Fruit fly (Drosophila melanogaster) whole organism, embryonic: Measurements from ENCODE around the gene Mybbp1A.

Source experiments
- Asciz ChIP-seq: fragments of 200-800 bp; sonication (Bioruptor generic); optimal IDR thresholded peaks from 2 replicates; lab custom pipeline; 2017; ENCODE audit warnings: missing biosample characterization, mild to moderate bottlenecking, missing genetic modification characterization, missing genetic modification reagents
- CG10209 ChIP-seq: fragments of 200-800 bp; sonication (Bioruptor generic); optimal IDR thresholded peaks from 3 replicates; lab custom pipeline; 2017; ENCODE audit warnings: missing biosample characterization, mild to moderate bottlenecking, missing genetic modification characterization, missing genetic modification reagents
- CG11695 ChIP-seq: fragments of 200-800 bp; sonication (Bioruptor generic); IDR thresholded peaks from 3 replicates; pipeline ENCODE4 v1.3.6; 2022; ENCODE audit warnings: missing biosample characterization, missing genetic modification characterization
- CG12104 ChIP-seq: fragments of 200-800 bp; sonication (Bioruptor generic); optimal IDR thresholded peaks from 3 replicates; lab custom pipeline; 2016; ENCODE audit warnings: missing biosample characterization, missing genetic modification characterization
- CG12299 ChIP-seq: fragments of 200-800 bp; sonication (Bioruptor generic); optimal IDR thresholded peaks from 2 replicates; lab custom pipeline; 2018; ENCODE audit warnings: missing biosample characterization, mild to moderate bottlenecking, missing genetic modification characterization
- CG1233 ChIP-seq: fragments of 200-800 bp; sonication (Bioruptor generic); optimal IDR thresholded peaks from 4 replicates; lab custom pipeline; 2018; ENCODE audit warnings: missing biosample characterization, mild to moderate bottlenecking, missing genetic modification characterization
- CG12391 ChIP-seq: fragments of 200-800 bp; sonication (Bioruptor generic); optimal IDR thresholded peaks from 3 replicates; lab custom pipeline; 2018; ENCODE audit warnings: missing biosample characterization, mild to moderate bottlenecking, missing genetic modification characterization, moderate library complexity
- CG13624 ChIP-seq: fragments of 200-800 bp; sonication (Bioruptor generic); optimal IDR thresholded peaks from 2 replicates; lab custom pipeline; 2016; ENCODE audit warnings: missing biosample characterization, missing genetic modification characterization
- CG15073 ChIP-seq: fragments of 200-800 bp; sonication (Bioruptor generic); optimal IDR thresholded peaks from 2 replicates; lab custom pipeline; 2016; ENCODE audit warnings: missing biosample characterization, missing genetic modification characterization
- CG1647 ChIP-seq: fragments of 200-800 bp; sonication (Bioruptor generic); optimal IDR thresholded peaks from 3 replicates; lab custom pipeline; 2016; ENCODE audit warnings: missing biosample characterization, missing genetic modification characterization
- CG16863 ChIP-seq: fragments of 200-800 bp; sonication (Bioruptor generic); optimal IDR thresholded peaks from 3 replicates; lab custom pipeline; 2016; ENCODE audit warnings: missing biosample characterization, missing genetic modification characterization
- CG17186 ChIP-seq: fragments of 200-800 bp; sonication (Bioruptor generic); optimal IDR thresholded peaks from 3 replicates; lab custom pipeline; 2017; ENCODE audit warnings: missing biosample characterization, missing genetic modification reagents, missing genetic modification characterization
- CG1832 ChIP-seq: fragments of 200-800 bp; sonication (Bioruptor generic); optimal IDR thresholded peaks from 2 replicates; lab custom pipeline; 2017; ENCODE audit warnings: missing biosample characterization, mild to moderate bottlenecking, missing genetic modification characterization, inconsistent platforms
- CG2199 ChIP-seq: fragments of 200-800 bp; sonication (Bioruptor generic); IDR thresholded peaks from 3 replicates; pipeline ENCODE4 v1.3.6; 2022; ENCODE audit warnings: missing biosample characterization, missing genetic modification characterization
- CG3065 ChIP-seq: fragments of 200-800 bp; sonication (Bioruptor generic); optimal IDR thresholded peaks from 2 replicates; lab custom pipeline; 2016; ENCODE audit warnings: missing biosample characterization, missing genetic modification characterization
- CG32767 ChIP-seq: fragments of 200-800 bp; sonication (Bioruptor generic); IDR thresholded peaks from 2 replicates; pipeline ENCODE4 v1.3.6; 2022; ENCODE audit warnings: missing biosample characterization, missing genetic modification characterization
- CG3407 ChIP-seq: fragments of 200-800 bp; sonication (Bioruptor generic); optimal IDR thresholded peaks from 2 replicates; lab custom pipeline; 2018; ENCODE audit warnings: missing biosample characterization, mild to moderate bottlenecking, missing genetic modification characterization
- CG34422 ChIP-seq: fragments of 200-800 bp; sonication (Bioruptor generic); IDR thresholded peaks from 3 replicates; pipeline ENCODE4 v1.3.6; 2022; ENCODE audit warnings: missing biosample characterization, missing genetic modification characterization
- CG42726 ChIP-seq: fragments of 200-800 bp; sonication (Bioruptor generic); IDR thresholded peaks from 2 replicates; pipeline ENCODE4 v1.3.6; 2022; ENCODE audit warnings: missing biosample characterization, missing genetic modification characterization; ENCODE audit not compliant: partially characterized antibody
- CG8089 ChIP-seq: fragments of 200-800 bp; sonication (Bioruptor generic); optimal IDR thresholded peaks from 3 replicates; lab custom pipeline; 2016; ENCODE audit warnings: missing biosample characterization, missing genetic modification characterization
- CG8281 ChIP-seq: fragments of 200-800 bp; sonication (Bioruptor generic); optimal IDR thresholded peaks from 2 replicates; lab custom pipeline; 2018; ENCODE audit warnings: missing biosample characterization, mild to moderate bottlenecking, missing genetic modification characterization, moderate library complexity
- CG8765 ChIP-seq: fragments of 200-800 bp; sonication (Bioruptor generic); IDR thresholded peaks from 2 replicates; pipeline ENCODE4 v1.3.6; 2022; ENCODE audit warnings: missing biosample characterization, missing genetic modification characterization
- CG9727 ChIP-seq: fragments of 200-800 bp; sonication (Bioruptor generic); optimal IDR thresholded peaks from 3 replicates; lab custom pipeline; 2017; ENCODE audit warnings: missing biosample characterization, mild to moderate bottlenecking, missing genetic modification characterization
- CG9932 ChIP-seq: fragments of 200-800 bp; sonication (Bioruptor generic); IDR thresholded peaks from 2 replicates; pipeline ENCODE4 v1.3.6; 2022; ENCODE audit warnings: missing biosample characterization, missing genetic modification characterization
- D ChIP-seq, 2 experiments: fragments of 200-800 bp in 1 of 2; fragments of >200 bp in 1 of 2; sonication (Bioruptor generic) in 1 of 2; optimal IDR thresholded peaks; 2 replicates in 1 of 2; 3 replicates in 1 of 2; lab custom pipeline; 2017; ENCODE audit warnings: mild to moderate bottlenecking in 1 of 2, missing biosample characterization in 1 of 2, missing genetic modification characterization in 1 of 2, missing genetic modification reagents in 1 of 2
- Dll ChIP-seq: fragments of 200-800 bp; sonication (Bioruptor generic); IDR thresholded peaks from 4 replicates; pipeline ENCODE4 v1.3.6; 2022; ENCODE audit warnings: missing biosample characterization, missing genetic modification characterization; ENCODE audit not compliant: partially characterized antibody
- Ets65A ChIP-seq: fragments of 200-800 bp; sonication (Bioruptor generic); peaks from one replicate; lab custom pipeline; 2016; ENCODE audit warnings: missing biosample characterization, missing genetic modification characterization
- Hmr ChIP-seq: fragments of 200-800 bp; sonication (Bioruptor generic); optimal IDR thresholded peaks from 3 replicates; lab custom pipeline; 2017; ENCODE audit warnings: mild to moderate bottlenecking, missing biosample characterization, missing genetic modification reagents, missing genetic modification characterization
- Hr78 ChIP-seq, 2 experiments: fragments of 200-800 bp in 1 of 2; fragments of >200 bp in 1 of 2; sonication (Bioruptor generic) in 1 of 2; optimal IDR thresholded peaks; 2 replicates each; lab custom pipeline; 2017 to 2019; ENCODE audit warnings: missing biosample characterization in 2 of 2, missing genetic modification characterization in 2 of 2, mild to moderate bottlenecking in 1 of 2, moderate library complexity in 1 of 2
- Myb ChIP-seq: fragments of 200-800 bp; sonication (Bioruptor generic); optimal IDR thresholded peaks from 2 replicates; lab custom pipeline; 2016; ENCODE audit warnings: missing biosample characterization, missing genetic modification characterization
- Nf-YA ChIP-seq: fragments of 200-800 bp; sonication (Bioruptor generic); IDR thresholded peaks from 2 replicates; pipeline ENCODE4 v1.3.6; 2022; ENCODE audit warnings: missing biosample characterization, missing genetic modification characterization
- NfI ChIP-seq: fragments of 200-800 bp; sonication (Bioruptor generic); optimal IDR thresholded peaks from 3 replicates; lab custom pipeline; 2018; ENCODE audit warnings: missing biosample characterization, mild to moderate bottlenecking, missing genetic modification characterization, moderate library complexity
- Side ChIP-seq: fragments of 200-800 bp; sonication (Bioruptor generic); optimal IDR thresholded peaks from 2 replicates; lab custom pipeline; 2016; ENCODE audit warnings: missing biosample characterization, missing genetic modification characterization
- ac ChIP-seq: fragments of 200-800 bp; sonication (Bioruptor generic); optimal IDR thresholded peaks from 3 replicates; lab custom pipeline; 2017; ENCODE audit warnings: missing biosample characterization, mild to moderate bottlenecking, missing genetic modification characterization
- bowl ChIP-seq: fragments of 200-800 bp; sonication (Bioruptor generic); IDR thresholded peaks from 2 replicates; pipeline ENCODE4 v1.3.6; 2022; ENCODE audit warnings: missing biosample characterization, missing genetic modification characterization
- croc ChIP-seq: fragments of 200-800 bp; sonication (Bioruptor generic); conservative IDR thresholded peaks from 3 replicates; pipeline ENCODE4 v1.3.6; 2022; ENCODE audit warnings: missing biosample characterization, missing genetic modification characterization
- dm ChIP-seq: fragments of 200-800 bp; sonication (Bioruptor generic); optimal IDR thresholded peaks from 3 replicates; lab custom pipeline; 2016; ENCODE audit warnings: missing biosample characterization, missing genetic modification characterization
- ewg ChIP-seq: fragments of 200-800 bp; sonication (Bioruptor generic); optimal IDR thresholded peaks from 3 replicates; lab custom pipeline; 2017; ENCODE audit warnings: mild to moderate bottlenecking, missing biosample characterization, missing genetic modification reagents, missing genetic modification characterization
- eyg ChIP-seq: fragments of 200-800 bp; sonication (Bioruptor generic); optimal IDR thresholded peaks from 3 replicates; lab custom pipeline; 2016; ENCODE audit warnings: missing biosample characterization, missing genetic modification characterization
- fd96Cb ChIP-seq: fragments of 200-800 bp; sonication (Bioruptor generic); optimal IDR thresholded peaks from 2 replicates; lab custom pipeline; 2018; ENCODE audit warnings: missing biosample characterization, mild to moderate bottlenecking, missing genetic modification characterization, moderate library complexity
- gce ChIP-seq: fragments of 200-800 bp; sonication (Bioruptor generic); IDR thresholded peaks from 3 replicates; pipeline ENCODE4 v1.3.6; 2022; ENCODE audit warnings: missing biosample characterization, missing genetic modification characterization
- gsb ChIP-seq: fragments of 200-800 bp; sonication (Bioruptor generic); IDR thresholded peaks from 2 replicates; pipeline ENCODE4 v1.3.6; 2022; ENCODE audit warnings: missing biosample characterization, missing genetic modification characterization
- kay ChIP-seq: fragments of 200-800 bp; sonication (Bioruptor generic); optimal IDR thresholded peaks from 2 replicates; lab custom pipeline; 2016; ENCODE audit warnings: missing biosample characterization, missing genetic modification characterization
- otp ChIP-seq: fragments of 200-800 bp; sonication (Bioruptor generic); IDR thresholded peaks from 3 replicates; pipeline ENCODE4, ENCODE4 v1.3.6; 2022; ENCODE audit warnings: missing biosample characterization, missing genetic modification characterization
- pnt ChIP-seq: fragments of 200-800 bp; sonication (Bioruptor generic); optimal IDR thresholded peaks from 3 replicates; lab custom pipeline; 2016; ENCODE audit warnings: missing biosample characterization, missing genetic modification characterization
- pros ChIP-seq: fragments of 200-800 bp; sonication (Bioruptor generic); optimal IDR thresholded peaks from 3 replicates; lab custom pipeline; 2019; ENCODE audit warnings: missing biosample characterization, mild to moderate bottlenecking, missing genetic modification characterization, moderate library complexity
- sc ChIP-seq, 3 experiments: fragments of >200 bp in 2 of 3; fragments of 200-800 bp in 1 of 3; sonication (Bioruptor generic) in 1 of 3; optimal IDR thresholded peaks; 2 replicates in 2 of 3; 3 replicates in 1 of 3; lab custom pipeline; 2017; ENCODE audit warnings: mild to moderate bottlenecking in 1 of 3, missing biosample characterization in 1 of 3, missing genetic modification characterization in 1 of 3, missing genetic modification reagents in 1 of 3
- so ChIP-seq: fragments of 200-800 bp; sonication (Bioruptor generic); IDR thresholded peaks from 3 replicates; pipeline ENCODE4 v1.3.6; 2022; ENCODE audit warnings: missing biosample characterization, missing genetic modification characterization
- wdn ChIP-seq: fragments of 200-800 bp; sonication (Bioruptor generic); IDR thresholded peaks from 2 replicates; pipeline ENCODE4 v1.3.6; 2022; ENCODE audit warnings: missing biosample characterization, missing genetic modification characterization
- wek ChIP-seq: fragments of 200-800 bp; sonication (Bioruptor generic); optimal IDR thresholded peaks from 3 replicates; lab custom pipeline; 2018; ENCODE audit warnings: missing biosample characterization, mild to moderate bottlenecking, missing genetic modification characterization, moderate library complexity
- zen ChIP-seq: fragments of 200-800 bp; sonication (Bioruptor generic); optimal IDR thresholded peaks from 3 replicates; lab custom pipeline; 2018; ENCODE audit warnings: missing biosample characterization, mild to moderate bottlenecking, missing genetic modification characterization, moderate library complexity

Gene Mybbp1A

DNA sequence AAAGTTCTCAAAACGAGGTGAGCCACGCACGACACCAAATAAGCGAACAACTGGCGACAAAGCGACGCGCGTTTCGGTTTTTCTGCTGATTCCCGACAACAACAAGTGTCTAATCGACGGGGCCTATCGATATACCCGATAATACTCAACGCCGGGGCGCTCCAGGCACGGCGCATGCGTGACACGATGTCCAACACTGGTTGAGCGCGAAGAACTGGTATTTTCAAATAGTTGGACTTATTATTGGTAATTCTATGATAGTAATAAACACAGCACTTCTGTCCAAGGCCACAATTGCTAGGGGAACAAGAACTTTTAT, 12.1 kb upstream of the Mybbp1A start (continued):
- TF ChIP-seq CG8281 (tag; lab: Kevin White, UChicago) (no peak), Side (GFP tag; lab: Kevin White, UChicago) (no peak), CG3407 (GFP tag; lab: Kevin White, UChicago) (no peak), dm (GFP tag; lab: Kevin White, UChicago) (peak; percentile 23), wdn (no peak), D (optimal IDR thresholded peaks at IDR 0.05; lab: Kevin White, UChicago) (no peak), D (GFP tag; optimal IDR thresholded peaks at IDR 0.05; lab: Kevin White, UChicago) (no peak), CG42726 (GFP tag; lab: Robert Waterston, UW) (peak; percentile 85; the same call in 1 of the 2 replicates), CG15073 (GFP tag; lab: Kevin White, UChicago) (no peak), gsb (GFP tag; lab: Robert Waterston, UW) (no peak), Ets65A (GFP tag; lab: Kevin White, UChicago) (no peak), Myb (GFP tag; lab: Kevin White, UChicago) (peak; percentile 44), CG12391 (tag; lab: Kevin White, UChicago) (no peak), CG32767 (no peak), CG9727 (GFP tag; lab: Kevin White, UChicago) (no peak), zen (tag; lab: Kevin White, UChicago) (no peak), ewg (GFP tag; lab: Kevin White, UChicago) (peak; percentile 57), sc (optimal IDR thresholded peaks at IDR 0.05; lab: Kevin White, UChicago) (no peak), sc (GFP tag; optimal IDR thresholded peaks at IDR 0.05; lab: Kevin White, UChicago) (no peak), CG13624 (GFP tag; lab: Kevin White, UChicago) (peak; percentile 26), Asciz (no peak), eyg (no peak), pros (no peak), ac (GFP tag; lab: Kevin White, UChicago) (no peak), CG8765 (GFP tag; lab: Robert Waterston, UW) (no peak), pnt (no peak), croc (no peak), CG1647 (GFP tag; lab: Kevin White, UChicago) (no peak), fd96Cb (no peak), CG34422 (GFP tag; lab: Robert Waterston, UW) (no peak), CG16863 (GFP tag; lab: Kevin White, UChicago) (no peak), CG17186 (GFP tag; lab: Kevin White, UChicago) (peak; percentile 93), CG1832 (no peak), CG10209 (no peak), CG9932 (GFP tag; lab: Robert Waterston, UW) (peak; percentile 48), Nf-YA (GFP tag; lab: Robert Waterston, UW) (no peak), Hmr (GFP tag; lab: Kevin White, UChicago) (peak; percentile 36), CG12104 (GFP tag; lab: Kevin White, UChicago) (no peak), so (no peak), CG8089 (no peak), CG1233 (GFP tag; lab: Kevin White, UChicago) (no peak), otp (no peak), NfI (GFP tag; lab: Kevin White, UChicago) (no peak), CG3065 (GFP tag; lab: Kevin White, UChicago) (no peak), kay (GFP tag; lab: Kevin White, UChicago) (no peak), bowl (no peak), Dll (GFP tag; lab: Robert Waterston, UW) (peak; percentile 76), wek (GFP tag; lab: Kevin White, UChicago) (no peak), CG2199 (GFP tag; lab: Robert Waterston, UW) (peak; percentile 26; the same call in 1 of the 3 replicates), gce (GFP tag; lab: Robert Waterston, UW) (no peak), Hr78 (GFP tag; optimal IDR thresholded peaks at IDR 0.05; lab: Kevin White, UChicago) (no peak), CG12299 (tag; lab: Kevin White, UChicago) (no peak), CG11695 (no peak)
